Worm (Caenorhabditis elegans) whole organism, early embryonic: ENCODE results near the gene pat-3.

Experiments used
- B0310.2 ChIP-seq: sonication (generic microtip); optimal IDR thresholded peaks from 2 replicates; lab custom pipeline; 2016; ENCODE audit warnings: mild to moderate bottlenecking, missing genetic modification characterization, missing compliant biosample characterization
- F13C5.2 ChIP-seq: sonication (generic microtip); optimal IDR thresholded peaks from 2 replicates; lab custom pipeline; 2017; ENCODE audit warnings: mild to moderate bottlenecking, missing genetic modification characterization, inconsistent platforms, missing compliant biosample characterization
- aly-1 ChIP-seq: sonication (generic microtip); optimal IDR thresholded peaks from 2 replicates; lab custom pipeline; 2016; ENCODE audit warnings: missing genetic modification characterization, missing compliant biosample characterization
- ama-1 ChIP-seq: fragments of 150-350 bp; optimal IDR thresholded peaks from 2 replicates; lab custom pipeline; 2014
- ceh-13 ChIP-seq: fragments of 200-800 bp; sonication (Bioruptor generic); optimal IDR thresholded peaks from 2 replicates; lab custom pipeline; 2018; ENCODE audit warnings: mild to moderate bottlenecking, missing genetic modification characterization, missing compliant biosample characterization
- ceh-36 ChIP-seq: sonication (generic microtip); optimal IDR thresholded peaks from 2 replicates; lab custom pipeline; 2016; ENCODE audit warnings: missing genetic modification characterization, inconsistent platforms, missing compliant biosample characterization
- ets-7 ChIP-seq: sonication (generic microtip); optimal IDR thresholded peaks from 2 replicates; lab custom pipeline; 2016; ENCODE audit warnings: missing genotype, missing genetic modification characterization, missing compliant biosample characterization
- flt-1 ChIP-seq: fragments of 200-800 bp; sonication (Bioruptor generic); IDR thresholded peaks from 2 replicates; pipeline ENCODE4 v1.3.6; 2022; ENCODE audit warnings: missing genetic modification characterization, missing compliant biosample characterization
- hmbx-1 ChIP-seq: sonication (generic microtip); optimal IDR thresholded peaks from 2 replicates; lab custom pipeline; 2016; ENCODE audit warnings: mild to moderate bottlenecking, missing genetic modification characterization, missing compliant biosample characterization
- hmg-4 ChIP-seq: fragments of 200-800 bp; sonication (Bioruptor generic); optimal IDR thresholded peaks from 2 replicates; lab custom pipeline; 2018; ENCODE audit warnings: mild to moderate bottlenecking, missing genetic modification characterization, missing compliant biosample characterization
- hnd-1 ChIP-seq: sonication (generic microtip); optimal IDR thresholded peaks from 2 replicates; lab custom pipeline; 2016; ENCODE audit warnings: missing genetic modification characterization, missing compliant biosample characterization
- pes-1 ChIP-seq: fragments of 200-800 bp; sonication (Bioruptor generic); IDR thresholded peaks from 2 replicates; pipeline ENCODE4 v1.3.6; 2022; ENCODE audit warnings: missing genetic modification reagents, missing genetic modification characterization, missing compliant biosample characterization
- scrt-1 ChIP-seq: fragments of 200-800 bp; sonication (Bioruptor generic); IDR thresholded peaks from 2 replicates; pipeline ENCODE4 v1.3.6; 2022; ENCODE audit warnings: missing genetic modification characterization, missing compliant biosample characterization
- sea-1 ChIP-seq: fragments of 200-800 bp; sonication (Bioruptor generic); conservative IDR thresholded peaks from 2 replicates; pipeline ENCODE4 v1.3.6; 2022; ENCODE audit warnings: missing genetic modification characterization, missing compliant biosample characterization
- tbx-11 ChIP-seq: fragments of 200-800 bp; sonication (Bioruptor generic); IDR thresholded peaks from 2 replicates; pipeline ENCODE4 v1.3.6; 2022; ENCODE audit warnings: missing genetic modification characterization, missing compliant biosample characterization
- tbx-37 ChIP-seq: fragments of 200-800 bp; sonication (Bioruptor generic); conservative IDR thresholded peaks from 2 replicates; pipeline ENCODE4 v1.3.6; 2022; ENCODE audit warnings: missing genetic modification reagents, missing genetic modification characterization, missing compliant biosample characterization
- tra-4 ChIP-seq: sonication (generic microtip); optimal IDR thresholded peaks from 2 replicates; lab custom pipeline; 2017; ENCODE audit warnings: missing genetic modification characterization, missing compliant biosample characterization

The pat-3 gene

DNA sequence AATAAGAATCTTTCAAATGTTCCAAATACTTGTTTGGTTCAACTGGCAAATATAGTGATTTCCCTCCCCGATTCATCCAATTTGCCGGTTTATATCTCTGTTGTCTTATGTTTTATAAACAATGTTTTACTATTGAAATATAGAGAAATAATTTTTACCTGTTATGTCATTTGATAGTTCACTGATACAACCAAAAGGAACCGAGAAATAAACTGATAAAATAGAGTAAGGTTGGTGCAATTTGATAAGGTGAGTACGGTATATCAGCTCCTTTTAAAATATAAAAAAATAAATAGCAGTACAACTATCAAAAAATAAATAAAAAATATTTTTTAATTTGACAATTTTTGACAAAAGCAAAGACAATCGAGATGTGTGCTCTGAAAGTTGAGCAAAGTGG, 12.9 kb upstream of the pat-3 start:
- TF ChIP-seq ama-1 (lab: Kevin White, UChicago) (no peak), hmbx-1 (no peak), flt-1 (GFP tag; lab: Robert Waterston, UW) (no peak), tra-4 (tag; lab: Kevin White, UChicago) (no peak), F13C5.2 (tag; lab: Kevin White, UChicago) (no peak), ets-7 (tag; lab: Kevin White, UChicago) (no peak), sea-1 (GFP tag; lab: Robert Waterston, UW) (no peak), tbx-37 (GFP tag; lab: Robert Waterston, UW) (no peak), hmg-4 (GFP tag; lab: Kevin White, UChicago) (no peak), ceh-13 (GFP tag; lab: Kevin White, UChicago) (no peak), ceh-36 (tag; lab: Kevin White, UChicago) (no peak), pes-1 (no peak), hnd-1 (tag; lab: Kevin White, UChicago) (no peak), aly-1 (tag; lab: Kevin White, UChicago) (no peak), B0310.2 (tag; lab: Kevin White, UChicago) (no peak), scrt-1 (no peak), tbx-11 (no peak)

DNA sequence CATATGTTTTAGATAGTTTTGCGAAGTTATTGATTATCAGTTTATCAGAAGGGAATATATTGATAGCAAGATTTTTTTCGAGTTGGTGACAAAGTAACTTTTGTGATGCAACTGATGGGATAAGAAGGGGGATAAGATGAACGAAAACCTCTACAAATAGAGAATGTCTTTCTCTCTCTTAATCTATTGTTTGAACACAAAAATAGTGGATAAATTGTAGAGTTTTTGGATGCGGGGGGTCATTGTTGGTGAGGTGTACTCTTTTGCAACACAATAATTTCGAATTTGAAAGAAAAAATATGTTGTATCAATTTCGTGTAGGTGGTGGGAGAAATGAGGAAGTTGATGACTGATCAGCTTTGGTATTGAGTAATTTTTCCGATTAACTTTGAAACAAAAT, 12.2 kb upstream of the pat-3 start, which contains the start of gene ZK1058.9:
Gene ZK1058.9 (minus strand): TSS at position 101 of the 400 bp plus-strand sequence.
- TF ChIP-seq ets-7 (tag; lab: Kevin White, UChicago) = no peak
- TF ChIP-seq F13C5.2 (tag; lab: Kevin White, UChicago) = no peak
- TF ChIP-seq hmbx-1 = no peak
- TF ChIP-seq flt-1 (GFP tag; lab: Robert Waterston, UW) = no peak
- TF ChIP-seq B0310.2 (tag; lab: Kevin White, UChicago) = no peak
- no peak for TF ChIP-seq hmg-4 (GFP tag; lab: Kevin White, UChicago)
- TF ChIP-seq hnd-1 (tag; lab: Kevin White, UChicago) = no peak

- TF ChIP-seq tbx-11 = no peak
- TF ChIP-seq hmg-4 (GFP tag; lab: Kevin White, UChicago) = no peak
- no peak for TF ChIP-seq ama-1 (lab: Kevin White, UChicago)
- TF ChIP-seq ceh-13 (GFP tag; lab: Kevin White, UChicago) = no peak
- no peak for TF ChIP-seq ets-7 (tag; lab: Kevin White, UChicago)
- no peak for TF ChIP-seq F13C5.2 (tag; lab: Kevin White, UChicago)
- TF ChIP-seq aly-1 (tag; lab: Kevin White, UChicago) = no peak
- no peak for TF ChIP-seq ceh-36 (tag; lab: Kevin White, UChicago)
- no peak for TF ChIP-seq pes-1
Measured at ce11 chrIII:3921646-3922328, 7.8 kb upstream of the pat-3 start, which contains the start of the genes metl-6 and nit-1. Gene metl-6 (minus strand): TSS chrIII:3921711. Gene nit-1 (plus strand): TSS chrIII:3922207.

DNA sequence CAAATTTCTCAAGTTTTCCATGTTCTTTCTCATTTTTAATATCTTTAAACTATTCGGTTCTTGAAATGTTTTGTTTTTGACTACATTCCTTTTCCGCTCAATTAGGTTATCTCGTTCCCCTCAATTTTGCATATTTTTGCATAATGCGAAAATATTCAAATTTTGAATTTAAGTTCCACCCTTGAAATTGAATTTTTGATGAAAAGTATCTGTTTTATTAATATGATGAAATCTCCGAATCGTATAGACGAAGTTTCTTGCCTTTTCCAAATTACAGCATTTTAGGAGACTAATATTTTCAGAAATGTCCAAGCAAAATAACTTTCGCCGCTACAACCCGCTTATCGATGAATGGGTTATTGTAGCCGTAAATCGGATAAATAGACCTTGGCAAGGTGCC, 4.6 kb upstream of the pat-3 start, which contains the start of gene ZK1058.3:
Gene ZK1058.3 (plus strand): TSS at position 301 of the 400 bp plus-strand sequence.
- no peak for TF ChIP-seq hmg-4 (GFP tag; lab: Kevin White, UChicago)
- TF ChIP-seq aly-1 (tag; lab: Kevin White, UChicago) = no peak
- TF ChIP-seq flt-1 (GFP tag; lab: Robert Waterston, UW) = no peak
- no peak for TF ChIP-seq tra-4 (tag; lab: Kevin White, UChicago)
- no peak for TF ChIP-seq tbx-11
- TF ChIP-seq hnd-1 (tag; lab: Kevin White, UChicago) = no peak
- no peak for TF ChIP-seq hmbx-1
- TF ChIP-seq F13C5.2 (tag; lab: Kevin White, UChicago) = no peak
- no peak for TF ChIP-seq tbx-37 (GFP tag; lab: Robert Waterston, UW)
- TF ChIP-seq ets-7 (tag; lab: Kevin White, UChicago) = no peak
- TF ChIP-seq B0310.2 (tag; lab: Kevin White, UChicago) = no peak
- no peak for TF ChIP-seq ceh-13 (GFP tag; lab: Kevin White, UChicago)

DNA sequence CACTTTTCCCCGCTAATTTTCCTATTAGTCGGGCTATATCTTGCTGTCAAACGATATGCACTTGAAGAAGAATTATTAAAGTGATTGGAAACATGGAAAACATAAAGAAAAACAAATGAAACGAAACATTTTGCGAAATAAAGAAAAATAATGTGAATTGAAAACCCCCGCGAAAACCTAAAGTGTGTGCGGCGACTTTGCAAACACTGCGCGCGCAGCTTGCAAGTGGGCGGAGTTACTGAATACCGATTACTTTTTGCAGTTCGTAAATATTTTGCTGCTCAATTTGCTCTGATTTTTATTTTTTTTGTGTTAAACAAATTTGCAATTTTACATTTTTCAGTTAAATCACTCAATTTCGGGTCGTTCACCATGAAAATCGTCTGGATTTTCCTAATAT, 2.7 kb upstream of the pat-3 start, which contains the start of gene ccdc-47:
Gene ccdc-47 (plus strand): TSS at position 344 of the 400 bp plus-strand sequence.
- TF ChIP-seq sea-1 (GFP tag; lab: Robert Waterston, UW) (peak; percentile 88), ceh-13 (GFP tag; lab: Kevin White, UChicago) (peak; percentile 67), aly-1 (tag; lab: Kevin White, UChicago) (peak; percentile 75), hmg-4 (GFP tag; lab: Kevin White, UChicago) (peak; percentile 82), tbx-37 (GFP tag; lab: Robert Waterston, UW) (peak; percentile 68; the same call in 1 of the 2 replicates), flt-1 (GFP tag; lab: Robert Waterston, UW) (peak; percentile 75), hmbx-1 (no peak), B0310.2 (tag; lab: Kevin White, UChicago) (peak; percentile 15), ets-7 (tag; lab: Kevin White, UChicago) (peak; percentile 57), hnd-1 (tag; lab: Kevin White, UChicago) (peak; percentile 74), ceh-36 (tag; lab: Kevin White, UChicago) (peak; percentile 84), ama-1 (lab: Kevin White, UChicago) (no peak), pes-1 (peak; percentile 87), F13C5.2 (tag; lab: Kevin White, UChicago) (peak; percentile 93), scrt-1 (peak; percentile 86), tbx-11 (peak; percentile 81), tra-4 (tag; lab: Kevin White, UChicago) (peak; percentile 5)

ce11 chrIII:3915705-3916104, 1.8 kb upstream of the pat-3 start:
- TF ChIP-seq hmg-4 (GFP tag; lab: Kevin White, UChicago) (peak; percentile 32), scrt-1 (no peak)

DNA sequence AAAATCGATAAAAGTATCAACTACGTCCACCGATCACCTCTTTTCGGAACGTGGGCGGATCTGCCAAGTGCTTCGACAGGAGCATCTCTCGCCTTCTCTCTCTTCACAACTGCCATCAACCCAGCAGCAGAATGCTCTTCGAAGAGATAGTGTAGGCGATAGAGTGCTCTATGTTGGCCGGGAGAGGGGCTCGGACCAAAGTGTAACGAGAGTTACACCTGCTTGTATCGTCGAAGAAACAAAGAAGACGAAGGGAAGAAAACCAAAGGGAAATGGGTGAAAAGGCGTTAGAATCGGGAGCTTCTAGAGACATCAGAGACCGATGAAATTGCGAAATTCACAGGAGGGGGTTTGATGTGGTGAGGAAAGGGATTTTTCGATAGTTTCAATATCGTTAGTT, 887 bp upstream of the pat-3 start:
- TF ChIP-seq aly-1 (tag; lab: Kevin White, UChicago) (peak; percentile 27), scrt-1 (no peak), pes-1 (0 out of 2 replicates have a peak, but pooled peaks have one; percentile 19), hnd-1 (tag; lab: Kevin White, UChicago) (no peak), ama-1 (lab: Kevin White, UChicago) (no peak)
